Worm (Caenorhabditis elegans): ENCODE results near the gene sfxn-1.3.
"Not testable (repeated sequence)": the region's sequence is repeated elsewhere in the genome, so short reads cannot be mapped to it uniquely, and the experiment has no call there.

The sfxn-1.3 gene

ce11 chrV:15733568-15733967 lies 6.9 kb downstream of the sfxn-1.3 start, which contains the start of gene T23D5.3 (continued):
- TF ChIP-seq mml-1 (tag; optimal IDR thresholded peaks at IDR 0.05) = no peak

- TF ChIP-seq ceh-9 (tag; optimal IDR thresholded peaks at IDR 0.05) (no peak), mdl-1 (tag; optimal IDR thresholded peaks at IDR 0.05) (no peak), jun-1 (tag; optimal IDR thresholded peaks at IDR 0.05) (no peak), ceh-16 (tag; optimal IDR thresholded peaks at IDR 0.05) (no peak), tbx-2 (tag; optimal IDR thresholded peaks at IDR 0.05) (no peak), hmg-11 (tag; optimal IDR thresholded peaks at IDR 0.05) (no peak), nhr-12 (tag; optimal IDR thresholded peaks at IDR 0.05) (no peak), daf-12 (tag; optimal IDR thresholded peaks at IDR 0.05) (no peak), aly-2 (tag; optimal IDR thresholded peaks at IDR 0.05) (no peak)
These were observed 9.1 kb downstream of the sfxn-1.3 start, which contains the start of gene str-27 for ce11 chrV:15735720-15736119. TSS of gene str-27 (minus strand) at chrV:15735820.

DNA sequence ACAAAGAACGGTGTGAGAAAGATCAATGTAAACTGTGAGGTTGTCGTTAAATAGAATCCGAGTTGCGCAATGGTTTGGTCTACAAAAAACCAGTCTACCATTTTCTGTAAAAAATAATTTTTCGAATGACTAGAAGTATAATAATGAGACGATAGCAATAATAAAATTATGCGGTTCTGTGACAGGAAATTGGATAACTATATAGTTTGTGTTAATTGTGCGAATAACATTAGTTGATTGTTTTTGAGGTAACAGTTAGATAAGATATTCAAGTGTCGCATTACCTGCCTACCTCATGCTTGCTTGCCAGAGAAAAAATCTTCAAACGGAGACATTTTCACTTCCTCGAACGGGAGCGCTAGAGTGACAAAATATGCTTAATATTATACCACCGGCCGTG lies 15.2 kb downstream of the sfxn-1.3 start, which contains the start of gene str-18:
str-18 (minus strand) TSS at position 101 of the 400 bp plus-strand sequence.
- TF ChIP-seq ama-1 (optimal IDR thresholded peaks at IDR 0.05) (no peak), R02D3.7 (tag; optimal IDR thresholded peaks at IDR 0.05) (no peak), nhr-43 (tag; optimal IDR thresholded peaks at IDR 0.05; ENCODE audit: poor library complexity, severe bottlenecking) (no peak), ceh-28 (tag; optimal IDR thresholded peaks at IDR 0.05) (no peak), skn-1 (tag; optimal IDR thresholded peaks at IDR 0.05) (no peak), elt-3 (tag; optimal IDR thresholded peaks at IDR 0.05) (no peak), ztf-4 (tag; optimal IDR thresholded peaks at IDR 0.05) (no peak)

DNA sequence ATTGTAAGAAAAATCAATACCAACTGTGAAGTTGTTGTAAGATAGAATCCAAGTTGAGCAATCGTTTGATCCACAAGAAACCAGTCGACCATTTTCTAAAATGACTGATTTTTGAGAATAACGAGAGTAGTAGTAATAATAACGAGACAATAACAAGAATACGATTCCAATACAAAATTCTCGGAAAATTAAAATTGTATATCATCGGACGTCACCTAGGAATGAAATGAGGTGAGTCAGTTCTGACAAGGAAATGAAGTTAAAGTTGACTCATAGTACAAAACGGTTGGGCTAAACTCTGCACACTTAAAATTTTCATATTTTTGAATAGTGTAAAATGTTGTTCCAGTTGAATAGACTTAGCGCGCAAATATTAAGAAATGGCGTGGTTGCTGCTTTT lies 17.7 kb downstream of the sfxn-1.3 start, which contains the start of gene str-19:
str-19 (minus strand) TSS at position 101 of the 400 bp plus-strand sequence.
- TF ChIP-seq ama-1 (optimal IDR thresholded peaks at IDR 0.05); ztf-4 (tag; optimal IDR thresholded peaks at IDR 0.05); lin-39 (tag; optimal IDR thresholded peaks at IDR 0.05): not testable (repeated sequence)

DNA sequence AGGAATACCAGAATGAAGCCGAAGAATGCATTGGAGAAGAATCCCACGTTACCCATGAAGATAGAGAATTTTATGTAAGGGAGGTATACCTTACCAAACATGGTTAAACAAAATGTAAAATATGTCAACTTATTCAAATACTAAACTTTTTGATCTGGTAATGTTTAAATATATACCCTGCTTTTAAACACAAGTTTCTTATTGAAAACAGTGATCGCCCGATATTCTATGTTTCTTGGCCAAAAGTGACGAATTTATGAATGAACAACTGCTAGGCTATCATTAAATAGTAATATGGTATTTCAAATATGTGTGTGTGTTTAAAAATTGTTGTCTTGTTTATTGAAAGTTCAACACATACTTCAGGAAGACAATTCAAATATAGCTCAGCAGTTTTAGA lies 21.7 kb downstream of the sfxn-1.3 start, which contains the start of gene T23D5.8:
T23D5.8 (minus strand) TSS at position 101 of the 400 bp plus-strand sequence.
- not testable (repeated sequence) for TF ChIP-seq egl-5, elt-3, nhr-25 (tag; optimal IDR thresholded peaks at IDR 0.05)

DNA sequence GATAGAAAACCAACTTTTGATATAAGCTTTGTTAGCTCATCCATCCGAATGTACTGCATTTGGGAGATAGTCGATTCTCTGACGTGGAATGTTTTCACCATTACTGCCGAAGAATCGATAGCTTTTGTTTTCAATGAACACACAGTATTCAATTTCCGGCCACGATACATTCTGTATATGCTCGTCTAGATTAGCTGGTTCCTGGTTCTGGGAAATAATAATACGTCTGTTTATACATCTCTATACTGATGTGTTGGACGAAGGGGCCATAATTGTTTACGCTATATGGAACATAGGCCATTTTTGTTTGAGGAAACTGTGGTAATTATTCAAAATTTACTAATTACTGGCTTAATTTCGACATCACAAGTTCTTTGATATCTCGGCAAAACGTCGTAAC lies 23.5 kb downstream of the sfxn-1.3 start, which contains the start of gene str-6:
str-6 (minus strand) TSS at position 101 of the 400 bp plus-strand sequence.
- TF ChIP-seq tbx-2 (tag; optimal IDR thresholded peaks at IDR 0.05) = no peak
- TF ChIP-seq ztf-4 (tag; optimal IDR thresholded peaks at IDR 0.05) = no peak
- no peak for TF ChIP-seq nfya-1 (tag; optimal IDR thresholded peaks at IDR 0.05; ENCODE audit: insufficient read depth)
- no peak for TF ChIP-seq lsy-12 (tag; optimal IDR thresholded peaks at IDR 0.05)
- TF ChIP-seq unc-39 (tag; optimal IDR thresholded peaks at IDR 0.05) = no peak
- TF ChIP-seq sea-2 (GFP tag; optimal IDR thresholded peaks at IDR 0.05) = no peak
- no peak for TF ChIP-seq egl-5 (tag; optimal IDR thresholded peaks at IDR 0.05)
- TF ChIP-seq nhr-76 (tag; optimal IDR thresholded peaks at IDR 0.05) = no peak
- TF ChIP-seq nhr-11 (tag; optimal IDR thresholded peaks at IDR 0.05) = no peak
- no peak for TF ChIP-seq R02D3.7 (tag; optimal IDR thresholded peaks at IDR 0.05)
- no peak for TF ChIP-seq ceh-9 (tag; optimal IDR thresholded peaks at IDR 0.05)
- no peak for TF ChIP-seq ztf-11 (tag; optimal IDR thresholded peaks at IDR 0.05)
- no peak for TF ChIP-seq lin-39 (tag; optimal IDR thresholded peaks at IDR 0.05)
- TF ChIP-seq mdl-1 (tag; optimal IDR thresholded peaks at IDR 0.05) = no peak
- no peak for TF ChIP-seq aly-2 (tag; optimal IDR thresholded peaks at IDR 0.05)
- no peak for TF ChIP-seq unc-62 (GFP tag; optimal IDR thresholded peaks at IDR 0.05)
- TF ChIP-seq elt-2 (tag; optimal IDR thresholded peaks at IDR 0.05) = no peak
- TF ChIP-seq snpc-4 (tag; optimal IDR thresholded peaks at IDR 0.05) = no peak
- no peak for TF ChIP-seq elt-1 (tag; optimal IDR thresholded peaks at IDR 0.05)
- no peak for TF ChIP-seq nhr-237 (tag; optimal IDR thresholded peaks at IDR 0.05)
